Worm (Caenorhabditis elegans) whole organism, midembryonic: ENCODE data around the gene rgs-5.

ENCODE experiments used
- T22C8.4 ChIP-seq: fragments of 200-800 bp; sonication (Bioruptor generic); IDR thresholded peaks from 2 replicates; pipeline ENCODE4 v1.3.6; 2022; ENCODE audit warnings: missing genetic modification characterization, missing compliant biosample characterization
- cog-1 ChIP-seq: sonication (generic microtip); optimal IDR thresholded peaks from 2 replicates; lab custom pipeline; 2016; ENCODE audit warnings: missing genetic modification characterization, missing compliant biosample characterization
- flt-1 ChIP-seq: fragments of 200-800 bp; sonication (Bioruptor generic); IDR thresholded peaks from 2 replicates; pipeline ENCODE4 v1.3.6; 2022; ENCODE audit warnings: missing genetic modification characterization, missing compliant biosample characterization
- med-1 ChIP-seq: sonication (generic microtip); optimal IDR thresholded peaks from 2 replicates; lab custom pipeline; 2017; ENCODE audit warnings: missing genetic modification characterization, mild to moderate bottlenecking, missing compliant biosample characterization, antibody characterized with exemption, missing genetic modification reagents; ENCODE audit not compliant: insufficient read depth
- ref-1 ChIP-seq: fragments of 200-800 bp; sonication (Bioruptor generic); conservative IDR thresholded peaks from 2 replicates; pipeline ENCODE4 v1.3.6; 2022; ENCODE audit warnings: missing genetic modification reagents, missing genetic modification characterization, missing compliant biosample characterization
- tab-1 ChIP-seq: fragments of 200-800 bp; sonication (Bioruptor generic); IDR thresholded peaks from 2 replicates; pipeline ENCODE4 v1.3.6; 2022; ENCODE audit warnings: missing genetic modification characterization, missing compliant biosample characterization
- ztf-23 ChIP-seq: fragments of 200-800 bp; sonication (Bioruptor generic); IDR thresholded peaks from 2 replicates; pipeline ENCODE4 v1.3.6; 2022; ENCODE audit warnings: missing genetic modification reagents, missing genetic modification characterization, missing compliant biosample characterization
- ztf-29 ChIP-seq: fragments of 200-800 bp; sonication (Bioruptor generic); IDR thresholded peaks from 2 replicates; pipeline ENCODE4 v1.3.6; 2022; ENCODE audit warnings: missing genetic modification reagents, missing genetic modification characterization, missing compliant biosample characterization

ce11 chrIII:5719105-5719831, 20.9 kb downstream of the rgs-5 start:
- TF ChIP-seq cog-1 (tag; lab: Kevin White, UChicago) (no peak), T22C8.4 (GFP tag; lab: Robert Waterston, UW) (no peak), med-1 (GFP tag; lab: Kevin White, UChicago) (no peak), ref-1 (GFP tag; lab: Robert Waterston, UW) (no peak), tab-1 (GFP tag; lab: Robert Waterston, UW) (no peak), flt-1 (GFP tag; lab: Robert Waterston, UW) (no peak), ztf-29 (GFP tag; lab: Robert Waterston, UW) (no peak), ztf-23 (GFP tag; lab: Robert Waterston, UW) (no peak)
